Worm (Caenorhabditis elegans) whole organism, young adult: ENCODE measurements around the gene sre-30.
A peak's percentile ranks its signal among the peaks of the same experiment; 100 is the strongest.
"Not testable (repeated sequence)": the region's sequence is repeated elsewhere in the genome, so short reads cannot be mapped to it uniquely, and the experiment has no call there.

Source experiments
- B0019.2 ChIP-seq: fragments of 200-800 bp; sonication (Bioruptor generic); conservative IDR thresholded peaks from 2 replicates; pipeline ENCODE4 v1.3.6; 2022; ENCODE audit warnings: missing genetic modification reagents, missing genetic modification characterization, missing compliant biosample characterization
- C06A6.2 ChIP-seq: fragments of 200-800 bp; sonication (Bioruptor generic); conservative IDR thresholded peaks from 2 replicates; pipeline ENCODE4 v1.3.6; 2022; ENCODE audit warnings: missing genetic modification characterization, missing compliant biosample characterization
- C17E4.6 ChIP-seq: fragments of 200-800 bp; sonication (Bioruptor generic); IDR thresholded peaks from 2 replicates; pipeline ENCODE4 v1.3.6; 2022; ENCODE audit warnings: missing genetic modification reagents, missing genetic modification characterization, missing compliant biosample characterization
- F10E7.11 ChIP-seq: sonication (generic microtip); optimal IDR thresholded peaks from 2 replicates; lab custom pipeline; 2017; ENCODE audit warnings: mild to moderate bottlenecking, missing genetic modification characterization, moderate library complexity, missing compliant biosample characterization
- F49E8.2 ChIP-seq: sonication (generic microtip); optimal IDR thresholded peaks from 3 replicates; lab custom pipeline; 2017; ENCODE audit warnings: missing genetic modification characterization, mild to moderate bottlenecking, missing compliant biosample characterization, antibody characterized with exemption, moderate library complexity; ENCODE audit not compliant: insufficient read depth
- F52B5.7 ChIP-seq: sonication (generic microtip); optimal IDR thresholded peaks from 2 replicates; lab custom pipeline; 2016; ENCODE audit warnings: mild to moderate bottlenecking, missing genetic modification characterization, missing compliant biosample characterization
- T26A5.8 ChIP-seq: sonication (generic microtip); optimal IDR thresholded peaks from 2 replicates; lab custom pipeline; 2016; ENCODE audit warnings: missing genetic modification characterization, missing compliant biosample characterization
- aptf-3 ChIP-seq: fragments of 200-800 bp; sonication (Bioruptor generic); IDR thresholded peaks from 2 replicates; pipeline ENCODE4 v1.3.6; 2022; ENCODE audit warnings: missing genetic modification characterization, missing compliant biosample characterization
- atf-7 ChIP-seq: sonication (generic microtip); optimal IDR thresholded peaks from 2 replicates; lab custom pipeline; 2017; ENCODE audit warnings: mild to moderate bottlenecking, missing genetic modification characterization, missing compliant biosample characterization
- attf-3 ChIP-seq: fragments of 200-800 bp; sonication (Bioruptor generic); conservative IDR thresholded peaks from 2 replicates; pipeline ENCODE4 v1.3.6; 2022; ENCODE audit warnings: missing genetic modification reagents, missing genetic modification characterization, missing compliant biosample characterization
- attf-6 ChIP-seq: fragments of 200-800 bp; sonication (Bioruptor generic); IDR thresholded peaks from 2 replicates; pipeline ENCODE4 v1.3.6; 2022; ENCODE audit warnings: missing genetic modification reagents, missing genetic modification characterization, missing compliant biosample characterization
- bed-1 ChIP-seq: fragments of 200-800 bp; sonication (Bioruptor generic); IDR thresholded peaks from 2 replicates; pipeline ENCODE4 v1.3.6; 2022; ENCODE audit warnings: missing genetic modification reagents, missing genetic modification characterization, missing compliant biosample characterization
- ccch-3 ChIP-seq: fragments of 200-800 bp; sonication (Bioruptor generic); optimal IDR thresholded peaks from 2 replicates; lab custom pipeline; 2018; ENCODE audit warnings: mild to moderate bottlenecking, missing genetic modification characterization, missing compliant biosample characterization
- ceh-100 ChIP-seq: fragments of 200-800 bp; sonication (Bioruptor generic); IDR thresholded peaks from 2 replicates; pipeline ENCODE4 v1.3.6; 2022; ENCODE audit warnings: missing genetic modification reagents, missing genetic modification characterization, missing compliant biosample characterization
- ceh-79 ChIP-seq: sonication (generic microtip); optimal IDR thresholded peaks from 2 replicates; lab custom pipeline; 2017; ENCODE audit warnings: mild to moderate bottlenecking, missing genetic modification characterization, missing compliant biosample characterization
- chd-7 ChIP-seq: sonication (generic microtip); optimal IDR thresholded peaks from 2 replicates; lab custom pipeline; 2016; ENCODE audit warnings: mild to moderate bottlenecking, missing genetic modification characterization, moderate library complexity, missing compliant biosample characterization
- dpff-1 ChIP-seq: sonication (generic microtip); optimal IDR thresholded peaks from 2 replicates; lab custom pipeline; 2017; ENCODE audit warnings: mild to moderate bottlenecking, missing genetic modification characterization, missing compliant biosample characterization
- hsf-1 ChIP-seq: fragments of 200-800 bp; sonication (Bioruptor generic); IDR thresholded peaks from 2 replicates; pipeline ENCODE4 v1.3.6; 2022; ENCODE audit warnings: missing genetic modification reagents, missing genetic modification characterization, missing compliant biosample characterization
- lag-1 ChIP-seq: fragments of 200-800 bp; sonication (Bioruptor generic); IDR thresholded peaks from 2 replicates; pipeline ENCODE4 v1.3.6; 2022; ENCODE audit warnings: missing genetic modification reagents, missing genetic modification characterization, missing compliant biosample characterization
- lsl-1 ChIP-seq: fragments of 200-800 bp; sonication (Bioruptor generic); optimal IDR thresholded peaks from 2 replicates; lab custom pipeline; 2018; ENCODE audit warnings: mild to moderate bottlenecking, missing genetic modification characterization, moderate library complexity, missing compliant biosample characterization
- madf-10 ChIP-seq: sonication (generic microtip); optimal IDR thresholded peaks from 2 replicates; lab custom pipeline; 2016; ENCODE audit warnings: mild to moderate bottlenecking, missing genetic modification characterization, missing compliant biosample characterization
- madf-6 ChIP-seq: fragments of 200-800 bp; sonication (Bioruptor generic); IDR thresholded peaks from 2 replicates; pipeline ENCODE4 v1.3.6; 2022; ENCODE audit warnings: missing genetic modification reagents, missing genetic modification characterization, missing compliant biosample characterization
- mxl-1 ChIP-seq: sonication (generic microtip); optimal IDR thresholded peaks from 2 replicates; lab custom pipeline; 2016; ENCODE audit warnings: missing genetic modification characterization, missing compliant biosample characterization
- nfyb-1 ChIP-seq: fragments of 200-800 bp; sonication (Bioruptor generic); IDR thresholded peaks from 2 replicates; pipeline ENCODE4 v1.3.6; 2022; ENCODE audit warnings: missing genetic modification reagents, missing genetic modification characterization, missing compliant biosample characterization
- rcor-1 ChIP-seq: fragments of 200-800 bp; sonication (Bioruptor generic); IDR thresholded peaks from 2 replicates; pipeline ENCODE4 v1.3.6; 2022; ENCODE audit warnings: missing genetic modification reagents, missing genetic modification characterization, missing compliant biosample characterization
- rec-8 ChIP-seq, 2 experiments: sonication (generic microtip); optimal IDR thresholded peaks; 2 replicates each; lab custom pipeline; 2016; ENCODE audit warnings: mild to moderate bottlenecking in 2 of 2, missing genetic modification characterization in 2 of 2, missing genetic modification reagents in 2 of 2, missing genotype in 2 of 2, missing biosample characterization in 1 of 2, missing compliant biosample characterization in 1 of 2, moderate library complexity in 1 of 2
- sdz-38 ChIP-seq: sonication (generic microtip); optimal IDR thresholded peaks from 2 replicates; lab custom pipeline; 2016; ENCODE audit warnings: missing genotype, missing genetic modification characterization, missing compliant biosample characterization
- snpc-1.1 ChIP-seq: sonication (generic microtip); optimal IDR thresholded peaks from 2 replicates; lab custom pipeline; 2017; ENCODE audit warnings: missing genetic modification characterization, mild to moderate bottlenecking, missing compliant biosample characterization, antibody characterized with exemption, moderate library complexity, missing genotype, missing genetic modification reagents; ENCODE audit not compliant: insufficient read depth
- tbp1 ChIP-seq: fragments of 200-800 bp; sonication (Bioruptor generic); optimal IDR thresholded peaks from 2 replicates; lab custom pipeline; 2018; ENCODE audit warnings: mild to moderate bottlenecking, missing genetic modification characterization, missing compliant biosample characterization
- tlf-1 ChIP-seq: fragments of 200-800 bp; sonication (Bioruptor generic); optimal IDR thresholded peaks from 2 replicates; lab custom pipeline; 2018; ENCODE audit warnings: mild to moderate bottlenecking, missing genetic modification characterization, missing compliant biosample characterization
- unc-130 ChIP-seq: sonication (generic microtip); optimal IDR thresholded peaks from 2 replicates; lab custom pipeline; 2016; ENCODE audit warnings: missing genetic modification reagents, missing genetic modification characterization, missing compliant biosample characterization
- xnd-1 ChIP-seq: sonication (generic microtip); optimal IDR thresholded peaks from 2 replicates; lab custom pipeline; 2016; ENCODE audit warnings: missing genotype, missing genetic modification reagents, missing genetic modification characterization, missing compliant biosample characterization
- ztf-18 ChIP-seq: sonication (generic microtip); optimal IDR thresholded peaks from 2 replicates; lab custom pipeline; 2016; ENCODE audit warnings: missing genotype, mild to moderate bottlenecking, missing genetic modification characterization, missing compliant biosample characterization
- ztf-26 ChIP-seq: sonication (generic microtip); optimal IDR thresholded peaks from 2 replicates; lab custom pipeline; 2017; ENCODE audit warnings: missing genetic modification characterization, missing compliant biosample characterization
- ztf-28 ChIP-seq: fragments of 200-800 bp; sonication (Bioruptor generic); IDR thresholded peaks from 2 replicates; pipeline ENCODE4 v1.3.6; 2022; ENCODE audit warnings: missing genetic modification reagents, missing genetic modification characterization, missing compliant biosample characterization

The sre-30 gene

ce11 chrII:12406394-12406793 is at the start of gene sre-30:
sre-30 (minus strand) TSS chrII:12406494.
- TF ChIP-seq ceh-79 (tag; lab: Kevin White, UChicago) = no peak
- no peak for TF ChIP-seq unc-130 (GFP tag; lab: Kevin White, UChicago)
- no peak for TF ChIP-seq bed-1 (GFP tag; lab: Robert Waterston, UW)

- no peak for TF ChIP-seq hsf-1 (GFP tag; lab: Robert Waterston, UW)
- no peak for TF ChIP-seq C17E4.6 (GFP tag; lab: Robert Waterston, UW)
- no peak for TF ChIP-seq xnd-1 (tag; lab: Kevin White, UChicago)
- no peak for TF ChIP-seq ztf-26 (tag; lab: Kevin White, UChicago)
- TF ChIP-seq madf-10 (tag; lab: Kevin White, UChicago) = no peak
- TF ChIP-seq F10E7.11 (tag; lab: Kevin White, UChicago) = no peak
- no peak for TF ChIP-seq sdz-38 (tag; lab: Kevin White, UChicago)
- no peak for TF ChIP-seq unc-130 (GFP tag; lab: Kevin White, UChicago)
- TF ChIP-seq dpff-1 (tag; lab: Kevin White, UChicago) = no peak
- TF ChIP-seq ztf-18 (tag; lab: Kevin White, UChicago) = no peak
- TF ChIP-seq, all 124 proteins: peak for 0
Measured at ce11 chrII:12452754-12453352, 46.6 kb upstream of the sre-30 start, which contains the start of the genes sre-35 and sre-33. sre-35 (minus strand) TSS chrII:12452854. sre-33 (plus strand) TSS chrII:12453302.

ce11 chrII:12449849-12450248 is 43.6 kb upstream of the sre-30 start, which contains the start of gene sre-34:
sre-34 (plus strand) TSS chrII:12450149.
- TF ChIP-seq rcor-1 (no peak), tbp1 (GFP tag; lab: Kevin White, UChicago) (no peak), madf-6 (GFP tag; lab: Robert Waterston, UW) (no peak), attf-3 (GFP tag; lab: Robert Waterston, UW) (no peak)

ce11 chrII:12448241-12448640 is 41.9 kb upstream of the sre-30 start, which contains the start of gene srh-27:
srh-27 (plus strand) TSS chrII:12448541.
- TF ChIP-seq nfyb-1 (GFP tag; lab: Robert Waterston, UW) = no peak
- TF ChIP-seq F49E8.2 (tag; lab: Kevin White, UChicago) = no peak

- 0 out of 2 replicates have a peak, but pooled peaks have one; percentile 15 for TF ChIP-seq ztf-28 (GFP tag; lab: Robert Waterston, UW)
- TF ChIP-seq tlf-1 (GFP tag; lab: Kevin White, UChicago) = no peak
Measured at ce11 chrII:12444679-12445376, 38.5 kb upstream of the sre-30 start, which contains the start of the genes W05H5.1 and pitr-6. W05H5.1 (minus strand) TSS chrII:12444779. pitr-6 (plus strand) TSS chrII:12445326.

ce11 chrII:12441164-12441563 is 34.9 kb upstream of the sre-30 start, which contains the start of gene Y57A10C.10:
Y57A10C.10 (minus strand) TSS chrII:12441264.
- TF ChIP-seq C06A6.2; ccch-3; lsl-1 (GFP tag; lab: Kevin White, UChicago): not testable (repeated sequence)

- no peak for TF ChIP-seq T26A5.8
- TF ChIP-seq chd-7 (tag; lab: Kevin White, UChicago) = no peak
- no peak for TF ChIP-seq rec-8 (tag; optimal IDR thresholded peaks at IDR 0.05; lab: Kevin White, UChicago)
- TF ChIP-seq F52B5.7 (tag; lab: Kevin White, UChicago) = no peak
- TF ChIP-seq aptf-3 (GFP tag; lab: Robert Waterston, UW) = no peak
- no peak for TF ChIP-seq lag-1
- TF ChIP-seq ceh-100 (GFP tag; lab: Robert Waterston, UW) = no peak
- TF ChIP-seq ccch-3 = no peak
- TF ChIP-seq attf-6 = no peak
- TF ChIP-seq snpc-1.1 (tag; lab: Kevin White, UChicago) = no peak
- TF ChIP-seq B0019.2 (GFP tag; lab: Robert Waterston, UW) = no peak
- TF ChIP-seq xnd-1 (tag; lab: Kevin White, UChicago) = no peak
- no peak for TF ChIP-seq atf-7 (tag; lab: Kevin White, UChicago)
- no peak for TF ChIP-seq C17E4.6 (GFP tag; lab: Robert Waterston, UW)
- TF ChIP-seq mxl-1 = no peak
Measured at ce11 chrII:12438441-12438840, 32.1 kb upstream of the sre-30 start, which contains the start of gene Y57A10C.9. Y57A10C.9 (minus strand) TSS chrII:12438541.
